Worm (Caenorhabditis elegans): ENCODE data around the gene str-67.

ce11 chrV:1013637-1014036, 50.8 kb downstream of the str-67 start:
- TF ChIP-seq nhr-77 (tag; optimal IDR thresholded peaks at IDR 0.05) (no peak), ztf-11 (tag; optimal IDR thresholded peaks at IDR 0.05) (no peak), nhr-11 (tag; optimal IDR thresholded peaks at IDR 0.05) (no peak), unc-62 (GFP tag; optimal IDR thresholded peaks at IDR 0.05) (no peak), tbx-2 (tag; optimal IDR thresholded peaks at IDR 0.05) (no peak), mab-9 (GFP tag; IDR thresholded peaks at IDR 0.05) (no peak), aha-1 (tag; optimal IDR thresholded peaks at IDR 0.05) (no peak), fkh-10 (GFP tag; optimal IDR thresholded peaks at IDR 0.05) (no peak), C34B4.2 (tag; optimal IDR thresholded peaks at IDR 0.05) (no peak)

Data from whole organism, L1 larva.